Fruit fly (Drosophila melanogaster): ENCODE data around the gene grp.
A peak's percentile ranks its signal among the peaks of the same experiment; 100 is the strongest.

Gene grp

DNA sequence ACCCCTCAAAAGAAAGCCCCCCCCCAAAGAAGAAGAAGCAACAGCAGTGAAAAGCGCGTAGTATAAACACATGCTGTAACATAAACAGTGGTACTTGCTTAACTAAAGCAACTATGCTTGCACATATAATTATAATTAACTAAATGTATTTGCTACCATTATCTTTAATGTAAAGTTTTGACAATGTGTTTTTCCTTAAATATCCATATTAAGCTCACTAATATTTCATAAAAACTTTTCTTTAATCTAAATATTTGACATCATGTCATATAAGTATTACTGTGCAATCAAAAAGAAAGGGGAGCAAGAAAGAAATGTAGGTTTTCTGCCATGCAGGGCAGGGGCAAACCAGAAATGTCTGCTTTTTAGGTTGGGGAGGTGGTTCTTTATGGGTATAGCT is 36.9 kb downstream of the grp start (continued):
- TF ChIP-seq CG4730 (GFP tag; IDR thresholded peaks at IDR 0.05), result peak; percentile 38; the same call in 1 of the 2 replicates
- TF ChIP-seq ato (GFP tag; IDR thresholded peaks at IDR 0.05; ENCODE audit: partially characterized antibody), result no peak
- TF ChIP-seq p53 (GFP tag; optimal IDR thresholded peaks at IDR 0.05), result no peak
- no peak for TF ChIP-seq CG18476 (GFP tag; optimal IDR thresholded peaks at IDR 0.05)
- no peak for TF ChIP-seq sima (GFP tag; optimal IDR thresholded peaks at IDR 0.05)
- TF ChIP-seq CG10209 (GFP tag; optimal IDR thresholded peaks at IDR 0.05), result no peak
- no peak for TF ChIP-seq gsb (GFP tag; IDR thresholded peaks at IDR 0.05)
- TF ChIP-seq da (GFP tag; optimal IDR thresholded peaks at IDR 0.05), result no peak
- TF ChIP-seq CG15479 (GFP tag; optimal IDR thresholded peaks at IDR 0.05), result no peak
- TF ChIP-seq CG34224 (GFP tag; IDR thresholded peaks at IDR 0.05; ENCODE audit: partially characterized antibody), result no peak
- peak; percentile 56 for TF ChIP-seq Blimp-1 (GFP tag; optimal IDR thresholded peaks at IDR 0.05)
- TF ChIP-seq CG4282 (GFP tag; optimal IDR thresholded peaks at IDR 0.05), result no peak
- no peak for TF ChIP-seq CrebB (tag; optimal IDR thresholded peaks at IDR 0.05)
- no peak for TF ChIP-seq PHDP (tag; optimal IDR thresholded peaks at IDR 0.05)
- TF ChIP-seq CG5953 (GFP tag; IDR thresholded peaks at IDR 0.05), result no peak
- TF ChIP-seq aop (GFP tag; IDR thresholded peaks at IDR 0.05), result no peak
- TF ChIP-seq sr (GFP tag; IDR thresholded peaks at IDR 0.05), result no peak
- no peak for TF ChIP-seq tup (GFP tag; optimal IDR thresholded peaks at IDR 0.05)
- no peak for TF ChIP-seq CG7357 (GFP tag; IDR thresholded peaks at IDR 0.05)
- no peak for TF ChIP-seq sc (optimal IDR thresholded peaks at IDR 0.05)
- no peak for TF ChIP-seq sc (GFP tag; optimal IDR thresholded peaks at IDR 0.05)
- no peak for TF ChIP-seq CG11504 (tag; optimal IDR thresholded peaks at IDR 0.05)
- TF ChIP-seq az2 (GFP tag; optimal IDR thresholded peaks at IDR 0.05), result no peak
- no peak for TF ChIP-seq her (GFP tag; optimal IDR thresholded peaks at IDR 0.05)
- no peak for TF ChIP-seq Poxn (GFP tag; IDR thresholded peaks at IDR 0.05)
- TF ChIP-seq NC2α (GFP tag; optimal IDR thresholded peaks at IDR 0.05), result no peak
- no peak for TF ChIP-seq BEAF-32 (GFP tag; optimal IDR thresholded peaks at IDR 0.05)
- no peak for TF ChIP-seq gcm (GFP tag; optimal IDR thresholded peaks at IDR 0.05)
- TF ChIP-seq CG17568 (GFP tag; optimal IDR thresholded peaks at IDR 0.05), result no peak
- TF ChIP-seq grn (GFP tag; optimal IDR thresholded peaks at IDR 0.05), result no peak
- TF ChIP-seq slbo (GFP tag; IDR thresholded peaks at IDR 0.05), result no peak
- TF ChIP-seq E2f2 (GFP tag; IDR thresholded peaks at IDR 0.05), result no peak
- no peak for TF ChIP-seq Bteb2 (GFP tag; optimal IDR thresholded peaks at IDR 0.05)
- no peak for TF ChIP-seq CHES-1-like (GFP tag; optimal IDR thresholded peaks at IDR 0.05)
- TF ChIP-seq Xrp1 (GFP tag; IDR thresholded peaks at IDR 0.05), result peak; percentile 39; the same call in 1 of the 2 replicates
- TF ChIP-seq cato (GFP tag; optimal IDR thresholded peaks at IDR 0.05; ENCODE audit: borderline replicate concordance), result no peak
- no peak for TF ChIP-seq Doc2 (GFP tag; IDR thresholded peaks at IDR 0.05)
- TF ChIP-seq lilli (GFP tag; optimal IDR thresholded peaks at IDR 0.05), result no peak
- peak; percentile 81 for TF ChIP-seq crol (GFP tag; IDR thresholded peaks at IDR 0.05)
- no peak for TF ChIP-seq wdn (GFP tag; IDR thresholded peaks at IDR 0.05)
- no peak for TF ChIP-seq CG5245 (GFP tag; optimal IDR thresholded peaks at IDR 0.05)
- no peak for TF ChIP-seq crp (GFP tag; optimal IDR thresholded peaks at IDR 0.05)
- no peak for TF ChIP-seq tio (GFP tag; optimal IDR thresholded peaks at IDR 0.05)
- no peak for TF ChIP-seq sna (GFP tag; IDR thresholded peaks at IDR 0.05; ENCODE audit: partially characterized antibody)
- no peak for TF ChIP-seq Hr78 (GFP tag; optimal IDR thresholded peaks at IDR 0.05)
- TF ChIP-seq CG9609 (GFP tag; optimal IDR thresholded peaks at IDR 0.05), result no peak
- no peak for TF ChIP-seq onecut (GFP tag; IDR thresholded peaks at IDR 0.05)
- TF ChIP-seq CG4328 (GFP tag; optimal IDR thresholded peaks at IDR 0.05), result no peak
- peak; percentile 30 for TF ChIP-seq Sox100B (GFP tag; optimal IDR thresholded peaks at IDR 0.05)
- TF ChIP-seq Rfx (GFP tag; IDR thresholded peaks at IDR 0.05), result no peak
- TF ChIP-seq gcm2 (GFP tag; optimal IDR thresholded peaks at IDR 0.05), result no peak
- TF ChIP-seq CG31441 (GFP tag; IDR thresholded peaks at IDR 0.05), result no peak; the same call in 1 of the 2 replicates
